Worm (Caenorhabditis elegans): ENCODE data around the gene srg-61.

- TF ChIP-seq ama-1 (optimal IDR thresholded peaks at IDR 0.05): no peak
- TF ChIP-seq nhr-11 (tag; optimal IDR thresholded peaks at IDR 0.05): no peak
- TF ChIP-seq unc-55 (GFP tag; optimal IDR thresholded peaks at IDR 0.05): no peak
- TF ChIP-seq lsy-2 (tag; optimal IDR thresholded peaks at IDR 0.05): no peak
- no peak for TF ChIP-seq skn-1 (tag; optimal IDR thresholded peaks at IDR 0.05)
- no peak for TF ChIP-seq zag-1 (tag; optimal IDR thresholded peaks at IDR 0.05)
- TF ChIP-seq nhr-12 (tag; optimal IDR thresholded peaks at IDR 0.05): no peak
- TF ChIP-seq nhr-6 (tag; optimal IDR thresholded peaks at IDR 0.05): no peak
- TF ChIP-seq unc-62 (GFP tag; optimal IDR thresholded peaks at IDR 0.05): no peak
These were observed 2.2 kb upstream of the srg-61 start, which contains the start of gene srg-62 for ce11 chrV:2742298-2742697.

Data from whole organism, L2 larva.